Worm (Caenorhabditis elegans) whole organism, L1 larva: ENCODE data around the gene str-86.

Experiments
- C04F5.9 ChIP-seq: sonication (generic microtip); optimal IDR thresholded peaks from 2 replicates; lab custom pipeline; 2016; ENCODE audit warnings: missing genetic modification characterization, missing compliant biosample characterization
- C16A3.4 ChIP-seq: fragments of 150-350 bp; optimal IDR thresholded peaks from 2 replicates; lab custom pipeline; 2014; ENCODE audit warnings: missing biosample characterization, missing genetic modification characterization
- C34B4.2 ChIP-seq: sonication (generic microtip); optimal IDR thresholded peaks from 2 replicates; lab custom pipeline; 2017; ENCODE audit warnings: mild to moderate bottlenecking, missing genetic modification characterization, missing compliant biosample characterization
- Y116A8C.19 ChIP-seq: sonication (generic microtip); optimal IDR thresholded peaks from 2 replicates; lab custom pipeline; 2016; ENCODE audit warnings: missing compliant biosample characterization, missing genetic modification characterization, borderline replicate concordance
- aha-1 ChIP-seq: fragments of 150-350 bp; optimal IDR thresholded peaks from 2 replicates; lab custom pipeline; 2014; ENCODE audit warnings: missing biosample characterization, missing genetic modification characterization
- aly-2 ChIP-seq: fragments of 150-350 bp; optimal IDR thresholded peaks from 2 replicates; lab custom pipeline; 2014; ENCODE audit warnings: missing biosample characterization, missing genetic modification characterization
- ama-1 ChIP-seq: fragments of 150-350 bp; optimal IDR thresholded peaks from 2 replicates; lab custom pipeline; 2014
- ceh-88 ChIP-seq: fragments of 200-800 bp; sonication (Bioruptor generic); IDR thresholded peaks from 2 replicates; pipeline ENCODE4 v1.3.6; 2022; ENCODE audit warnings: missing genetic modification characterization, missing compliant biosample characterization
- ceh-90 ChIP-seq: sonication (generic microtip); optimal IDR thresholded peaks from 2 replicates; lab custom pipeline; 2016; ENCODE audit warnings: missing genetic modification characterization, missing compliant biosample characterization
- ces-1 ChIP-seq: fragments of 150-350 bp; optimal IDR thresholded peaks from 2 replicates; lab custom pipeline; 2014; ENCODE audit warnings: missing biosample characterization, missing genetic modification reagents, missing genetic modification characterization
- elt-2 ChIP-seq: sonication (generic microtip); optimal IDR thresholded peaks from 2 replicates; lab custom pipeline; 2016; ENCODE audit warnings: missing genetic modification characterization, mild to moderate bottlenecking, inconsistent platforms, missing compliant biosample characterization, missing genetic modification reagents
- hlh-17 ChIP-seq: fragments of 200-800 bp; sonication (Bioruptor generic); optimal IDR thresholded peaks from 2 replicates; lab custom pipeline; 2018; ENCODE audit warnings: missing genetic modification characterization, mild to moderate bottlenecking, missing compliant biosample characterization, moderate library complexity, borderline replicate concordance
- hlh-4 ChIP-seq: sonication (generic microtip); optimal IDR thresholded peaks from 2 replicates; lab custom pipeline; 2016; ENCODE audit warnings: mild to moderate bottlenecking, missing genetic modification characterization, missing compliant biosample characterization
- irx-1 ChIP-seq: sonication (generic microtip); optimal IDR thresholded peaks from 2 replicates; lab custom pipeline; 2016; ENCODE audit warnings: missing genetic modification characterization, missing compliant biosample characterization
- jun-1 ChIP-seq: fragments of 150-350 bp; optimal IDR thresholded peaks from 2 replicates; lab custom pipeline; 2014; ENCODE audit warnings: missing biosample characterization, missing genetic modification reagents, missing genetic modification characterization
- lin-15B ChIP-seq: fragments of 150-350 bp; sonication (generic microtip); optimal IDR thresholded peaks from 3 replicates; lab custom pipeline; 2014; ENCODE audit warnings: missing biosample characterization, missing genetic modification characterization
- lir-3 ChIP-seq: sonication (generic microtip); optimal IDR thresholded peaks from 2 replicates; lab custom pipeline; 2016; ENCODE audit warnings: mild to moderate bottlenecking, missing genetic modification characterization, moderate library complexity, missing compliant biosample characterization; ENCODE audit not compliant: poor library complexity
- lsy-2 ChIP-seq, 2 experiments: fragments of 150-350 bp; optimal IDR thresholded peaks; 2 replicates each; lab custom pipeline; 2014; ENCODE audit warnings: missing biosample characterization in 2 of 2, missing genetic modification characterization in 2 of 2
- mab-9 ChIP-seq: fragments of 200-800 bp; sonication (Bioruptor generic); IDR thresholded peaks from 2 replicates; pipeline ENCODE4 v1.3.6; 2022; ENCODE audit warnings: missing genetic modification reagents, missing genetic modification characterization, missing compliant biosample characterization
- mdl-1 ChIP-seq, 2 experiments: fragments of 150-350 bp; optimal IDR thresholded peaks; 2 replicates each; lab custom pipeline; 2014 to 2017; ENCODE audit warnings: missing biosample characterization in 2 of 2, missing genetic modification characterization in 2 of 2, inconsistent platforms in 1 of 2
- mef-2 ChIP-seq: fragments of 150-350 bp; optimal IDR thresholded peaks from 2 replicates; lab custom pipeline; 2014; ENCODE audit warnings: missing biosample characterization, missing genetic modification characterization
- nhr-19 ChIP-seq: fragments of 200-800 bp; sonication (Bioruptor generic); conservative IDR thresholded peaks from 2 replicates; pipeline ENCODE4 v1.3.6; 2022; ENCODE audit warnings: missing genetic modification characterization, missing compliant biosample characterization
- nhr-20 ChIP-seq: sonication (generic microtip); optimal IDR thresholded peaks from 2 replicates; lab custom pipeline; 2016; ENCODE audit warnings: mild to moderate bottlenecking, missing genetic modification characterization, missing compliant biosample characterization
- nhr-71 ChIP-seq: sonication (generic microtip); optimal IDR thresholded peaks from 2 replicates; lab custom pipeline; 2016; ENCODE audit warnings: mild to moderate bottlenecking, missing genetic modification characterization, moderate library complexity, missing compliant biosample characterization
- nhr-85 ChIP-seq: sonication (generic microtip); peaks from one replicate; lab custom pipeline; 2016; ENCODE audit warnings: missing genetic modification characterization, inconsistent platforms, missing compliant biosample characterization
- rnt-1 ChIP-seq: sonication (generic microtip); optimal IDR thresholded peaks from 2 replicates; lab custom pipeline; 2016; ENCODE audit warnings: mild to moderate bottlenecking, missing genetic modification characterization, moderate library complexity, missing compliant biosample characterization
- snu-23 ChIP-seq: sonication (generic microtip); optimal IDR thresholded peaks from 2 replicates; lab custom pipeline; 2016; ENCODE audit warnings: missing genetic modification characterization, missing compliant biosample characterization
- sptf-1 ChIP-seq: fragments of 150-350 bp; optimal IDR thresholded peaks from 2 replicates; lab custom pipeline; 2014; ENCODE audit warnings: missing biosample characterization, missing genetic modification characterization
- swsn-7 ChIP-seq: sonication (generic microtip); optimal IDR thresholded peaks from 2 replicates; lab custom pipeline; 2016; ENCODE audit warnings: missing genetic modification characterization, missing compliant biosample characterization
- unc-62 ChIP-seq: fragments of 150-350 bp; optimal IDR thresholded peaks from 2 replicates; lab custom pipeline; 2014; ENCODE audit warnings: missing biosample characterization, missing genetic modification reagents, missing genetic modification characterization
- unc-98 ChIP-seq: fragments of 200-800 bp; sonication (Bioruptor generic); IDR thresholded peaks from 2 replicates; pipeline ENCODE4 v1.3.6; 2022; ENCODE audit warnings: missing genetic modification characterization, missing compliant biosample characterization
- vab-15 ChIP-seq: sonication (generic microtip); optimal IDR thresholded peaks from 2 replicates; lab custom pipeline; 2017; ENCODE audit warnings: missing genotype, mild to moderate bottlenecking, missing genetic modification characterization, missing compliant biosample characterization
- xbp-1 ChIP-seq: sonication (generic microtip); optimal IDR thresholded peaks from 2 replicates; lab custom pipeline; 2016; ENCODE audit warnings: missing genetic modification characterization, missing compliant biosample characterization
- ztf-11 ChIP-seq, 2 experiments: sonication (generic microtip); optimal IDR thresholded peaks; 2 replicates each; lab custom pipeline; 2016 to 2017; ENCODE audit warnings: missing genetic modification characterization in 2 of 2, missing biosample characterization in 1 of 2, missing compliant biosample characterization in 1 of 2
- ztf-4 ChIP-seq: fragments of 150-350 bp; optimal IDR thresholded peaks from 2 replicates; lab custom pipeline; 2014; ENCODE audit warnings: missing biosample characterization, missing genetic modification characterization

The str-86 gene

ce11 chrV:8948996-8949395, 34.5 kb downstream of the str-86 start:
- no peak for TF ChIP-seq unc-98 (GFP tag; lab: Robert Waterston, UW)
- TF ChIP-seq nhr-85: peak; percentile 37

DNA sequence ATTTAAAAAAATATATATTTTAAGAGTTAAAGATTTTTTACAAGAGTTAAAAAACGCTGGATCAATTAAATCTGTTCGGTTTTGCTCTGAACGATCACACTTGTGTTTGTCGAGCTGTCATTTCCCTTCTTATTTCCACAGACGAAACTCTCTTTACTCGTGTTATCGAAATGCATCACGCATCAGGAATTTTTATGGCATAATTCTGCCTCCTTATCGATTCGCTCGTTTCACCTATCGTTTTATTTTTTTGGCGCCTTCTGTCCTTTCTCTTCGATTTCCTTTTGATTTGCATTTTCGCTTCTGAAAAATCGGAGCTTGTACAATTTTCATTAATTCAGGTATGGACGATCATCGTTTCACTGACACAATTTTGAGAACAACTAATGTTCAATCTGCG, 35.1 kb downstream of the str-86 start:
- TF ChIP-seq nhr-19 (GFP tag; lab: Robert Waterston, UW): no peak
- TF ChIP-seq hlh-17 (GFP tag; lab: Kevin White, UChicago): no peak
- TF ChIP-seq jun-1 (tag; lab: Kevin White, UChicago): no peak
- TF ChIP-seq ztf-4 (tag; lab: Kevin White, UChicago): no peak
- no peak for TF ChIP-seq C16A3.4 (tag; lab: Kevin White, UChicago)
- TF ChIP-seq snu-23 (GFP tag; lab: Kevin White, UChicago): no peak
- TF ChIP-seq nhr-20 (tag; lab: Kevin White, UChicago): no peak
- no peak for TF ChIP-seq lin-15B (tag; lab: Kevin White, UChicago)
- no peak for TF ChIP-seq xbp-1 (tag; lab: Kevin White, UChicago)
- TF ChIP-seq ceh-90: no peak
- no peak for TF ChIP-seq swsn-7 (tag; lab: Kevin White, UChicago)
- no peak for TF ChIP-seq aly-2 (tag; lab: Kevin White, UChicago)
- no peak for TF ChIP-seq vab-15
- TF ChIP-seq hlh-4 (tag; lab: Kevin White, UChicago): no peak

DNA sequence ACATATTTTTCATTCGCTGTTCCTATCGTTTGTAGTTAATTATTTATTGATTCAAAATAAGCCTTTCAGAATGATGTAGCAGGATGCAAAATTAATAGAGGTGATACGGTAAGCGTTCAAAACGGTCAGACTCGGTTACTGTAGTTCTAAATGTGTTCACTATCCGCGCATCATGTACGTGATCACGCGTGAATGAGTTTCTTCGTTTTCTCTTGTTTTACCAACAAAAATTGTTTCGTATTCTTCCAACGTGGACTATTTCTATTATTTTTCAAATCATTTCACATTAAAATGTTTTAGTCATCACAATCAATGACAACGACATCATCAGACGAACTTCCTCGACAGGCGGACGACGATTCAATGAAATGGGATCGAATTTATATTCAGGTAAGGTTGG, 36.0 kb downstream of the str-86 start, which contains the start of gene gck-1:
TSS of gene gck-1 (plus strand) at position 301 of the 400 bp plus-strand sequence.
- TF ChIP-seq lsy-2 (tag; optimal IDR thresholded peaks at IDR 0.05; lab: Kevin White, UChicago): no peak
- TF ChIP-seq mef-2 (tag; lab: Kevin White, UChicago): no peak
- TF ChIP-seq mdl-1 (tag; optimal IDR thresholded peaks at IDR 0.05; lab: Kevin White, UChicago): no peak
- TF ChIP-seq jun-1 (tag; lab: Kevin White, UChicago): no peak
- no peak for TF ChIP-seq unc-62 (GFP tag; lab: Kevin White, UChicago)
- no peak for TF ChIP-seq C34B4.2 (tag; lab: Kevin White, UChicago)
- TF ChIP-seq aha-1: no peak
- no peak for TF ChIP-seq ztf-4 (tag; lab: Kevin White, UChicago)
- no peak for TF ChIP-seq snu-23 (GFP tag; lab: Kevin White, UChicago)
- TF ChIP-seq rnt-1: no peak
- no peak for TF ChIP-seq sptf-1 (tag; lab: Kevin White, UChicago)
- no peak for TF ChIP-seq Y116A8C.19 (tag; lab: Kevin White, UChicago)
- TF ChIP-seq C04F5.9 (tag; lab: Kevin White, UChicago): no peak
- TF ChIP-seq nhr-20 (tag; lab: Kevin White, UChicago): no peak
- TF ChIP-seq ces-1: no peak
- no peak for TF ChIP-seq nhr-71 (tag; lab: Kevin White, UChicago)

DNA sequence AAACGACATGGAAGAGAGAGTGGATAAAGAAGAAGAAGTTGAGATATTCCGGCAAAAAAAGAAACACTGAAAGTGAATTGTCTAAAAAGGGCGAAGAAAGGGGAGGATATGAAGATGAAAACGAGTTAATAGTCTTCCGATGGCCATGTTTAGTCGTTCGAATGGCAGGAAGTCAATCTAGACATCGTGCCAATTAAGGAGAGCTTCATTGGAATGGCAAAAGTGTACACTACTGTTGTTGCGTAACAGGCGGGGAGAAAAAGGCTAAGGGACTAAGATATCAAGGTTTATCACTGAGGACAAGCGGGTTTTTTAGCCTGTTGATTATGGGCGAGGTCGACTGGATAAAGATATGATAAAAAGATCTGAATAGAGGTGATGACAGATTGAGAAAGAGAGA, 37.4 kb downstream of the str-86 start:
- no peak for TF ChIP-seq nhr-71 (tag; lab: Kevin White, UChicago)
- TF ChIP-seq jun-1 (tag; lab: Kevin White, UChicago): no peak
- no peak for TF ChIP-seq mef-2 (tag; lab: Kevin White, UChicago)
- TF ChIP-seq hlh-4 (tag; lab: Kevin White, UChicago): no peak
- no peak for TF ChIP-seq ztf-11 (tag; optimal IDR thresholded peaks at IDR 0.05; lab: Kevin White, UChicago)
- no peak for TF ChIP-seq snu-23 (GFP tag; lab: Kevin White, UChicago)
- TF ChIP-seq lsy-2 (tag; optimal IDR thresholded peaks at IDR 0.05; lab: Kevin White, UChicago): no peak
- TF ChIP-seq ceh-88 (GFP tag; lab: Robert Waterston, UW): no peak
- TF ChIP-seq lir-3 (tag; lab: Kevin White, UChicago): no peak
- no peak for TF ChIP-seq mab-9 (GFP tag; lab: Robert Waterston, UW)
- no peak for TF ChIP-seq irx-1 (tag; lab: Kevin White, UChicago)
- TF ChIP-seq ama-1: no peak
- no peak for TF ChIP-seq elt-2 (tag; lab: Kevin White, UChicago)
